Fruit fly (Drosophila melanogaster) Kc167 (cell line): ENCODE measurements around the gene CG15601.

Experiments used
- Myc ChIP-seq: fragments of >200 bp; optimal IDR thresholded peaks from 2 replicates; lab custom pipeline; 2017; ENCODE audit warnings: missing external identifiers
- Sin3A ChIP-seq: fragments of >200 bp; optimal IDR thresholded peaks from 2 replicates; lab custom pipeline; 2018; ENCODE audit warnings: missing external identifiers
- h ChIP-seq: fragments of >200 bp; optimal IDR thresholded peaks from 3 replicates; lab custom pipeline; 2018; ENCODE audit warnings: missing external identifiers
- psq ChIP-seq: fragments of >200 bp; optimal IDR thresholded peaks from 2 replicates; lab custom pipeline; 2017; ENCODE audit warnings: missing external identifiers

DNA sequence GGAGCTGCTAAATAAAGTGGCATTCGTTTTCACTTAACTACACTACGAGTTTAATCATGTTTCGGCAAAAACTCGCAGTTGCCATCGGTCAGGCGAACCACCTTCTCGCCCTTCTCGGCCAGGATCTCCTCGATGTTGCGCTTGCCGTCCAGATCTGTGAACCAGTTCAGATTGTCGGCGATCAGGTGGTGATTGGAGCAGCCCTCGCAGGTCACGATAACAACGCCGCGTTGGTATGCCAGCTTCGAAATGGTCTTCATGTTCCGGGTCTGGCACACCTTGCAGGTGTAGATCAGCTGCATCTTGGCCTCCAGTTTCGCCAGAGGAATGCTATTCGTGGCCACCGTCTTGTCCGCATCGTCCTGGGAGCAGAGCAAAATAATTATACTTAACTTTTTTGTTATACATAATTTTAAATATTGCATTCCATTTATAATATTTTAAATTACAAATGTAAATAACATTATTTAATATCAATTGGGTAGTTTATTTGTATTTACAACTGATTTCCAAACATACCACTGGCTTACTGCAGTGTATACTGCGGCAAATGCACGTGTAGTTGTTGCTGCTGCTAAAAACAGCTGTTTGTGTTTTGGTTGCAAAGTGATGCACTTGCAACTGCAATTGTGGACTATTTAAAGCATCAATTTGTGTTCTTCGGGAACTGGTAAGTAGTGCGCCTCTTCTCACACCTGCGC is 22.9 kb downstream of the CG15601 start:
- TF ChIP-seq h (no peak), Myc (no peak), Sin3A (no peak), psq (lab: Kevin White, UChicago) (no peak)
